Fruit fly (Drosophila melanogaster) whole organism, prepupa: Measurements from ENCODE around the gene CG1440.

Source experiments
- CG7368 ChIP-seq: fragments of 200-800 bp; sonication (Bioruptor generic); optimal IDR thresholded peaks from 3 replicates; lab custom pipeline; 2016; ENCODE audit warnings: missing biosample characterization, missing genetic modification characterization
- esn ChIP-seq: fragments of 200-800 bp; sonication (Bioruptor generic); optimal IDR thresholded peaks from 2 replicates; lab custom pipeline; 2016; ENCODE audit warnings: missing biosample characterization, mild to moderate bottlenecking, missing genetic modification characterization, moderate library complexity

dm6 chrX:8420772-8421448 lies 15.9 kb upstream of the CG1440 start:
- TF ChIP-seq CG7368 (GFP tag; lab: Kevin White, UChicago) (peak; percentile 29), esn (GFP tag; lab: Kevin White, UChicago) (peak; percentile 63)
